Worm (Caenorhabditis elegans): ENCODE results near the gene T11F9.14.

DNA sequence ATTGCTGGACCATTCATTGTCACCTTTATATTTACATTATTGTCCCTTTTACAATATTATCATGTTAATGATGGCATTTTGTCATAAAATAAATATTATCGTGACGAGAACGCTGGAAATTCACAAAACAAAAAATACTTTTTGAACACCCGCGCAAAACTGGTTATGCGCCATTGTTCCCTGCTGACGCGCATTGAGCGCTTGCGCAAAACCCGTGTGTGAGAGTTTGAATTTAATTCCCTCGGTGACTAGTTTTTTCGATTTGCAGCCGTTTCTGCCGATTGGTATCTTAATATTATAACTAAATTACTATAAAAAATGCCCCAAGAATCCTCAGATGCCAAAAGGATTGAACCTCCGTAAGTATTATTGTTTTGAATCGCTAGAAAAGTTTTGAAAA lies 40.8 kb upstream of the T11F9.14 start, which contains the start of gene pafo-1:
- TF ChIP-seq lin-35 (GFP tag; optimal IDR thresholded peaks at IDR 0.05) = peak; percentile 92 to 98 (median 93)
- peak; percentile 64; the same call in 1 of the 2 replicates for TF ChIP-seq let-526 (GFP tag; IDR thresholded peaks at IDR 0.05)
- TF ChIP-seq C06A6.2 (GFP tag; conservative IDR thresholded peaks at IDR 0.05) = peak; percentile 78
- peak; percentile 57 for TF ChIP-seq unc-130 (GFP tag; optimal IDR thresholded peaks at IDR 0.05)
- no peak for TF ChIP-seq bed-2 (GFP tag; IDR thresholded peaks at IDR 0.05)
- no peak for TF ChIP-seq ama-1 (optimal IDR thresholded peaks at IDR 0.05)
- TF ChIP-seq ama-1 (GFP tag; optimal IDR thresholded peaks at IDR 0.05) = no peak
- 0 out of 2 replicates have a peak, but pooled peaks have one; percentile 42 for TF ChIP-seq lir-1 (GFP tag; conservative IDR thresholded peaks at IDR 0.05)
